Fruit fly (Drosophila melanogaster) whole organism, larva: ENCODE results near the gene CG10761.

ENCODE experiments used
- noc ChIP-seq: fragments of 200-800 bp; sonication (Bioruptor generic); optimal IDR thresholded peaks from 3 replicates; lab custom pipeline; 2019; ENCODE audit warnings: missing biosample characterization, mild to moderate bottlenecking, missing genetic modification characterization, moderate library complexity

CG10761 gene

dm6 chrX:8192191-8192590, 29.6 kb upstream of the CG10761 start:
- TF ChIP-seq noc (tag; lab: Kevin White, UChicago) = no peak

- TF ChIP-seq noc (tag; lab: Kevin White, UChicago) = no peak
Measured at dm6 chrX:8179858-8180257, 17.3 kb upstream of the CG10761 start.

dm6 chrX:8178989-8179388, 16.4 kb upstream of the CG10761 start:
- no peak for TF ChIP-seq noc (tag; lab: Kevin White, UChicago)

dm6 chrX:8178165-8178955, 15.8 kb upstream of the CG10761 start, which contains the start of gene sdt:
Gene sdt, plus strand, starts transcription at chrX:8178549.
- TF ChIP-seq noc (tag; lab: Kevin White, UChicago) = no peak

dm6 chrX:8177742-8178141, 15.2 kb upstream of the CG10761 start:
- no peak for TF ChIP-seq noc (tag; lab: Kevin White, UChicago)

- TF ChIP-seq noc (tag; lab: Kevin White, UChicago) = no peak
Measured at dm6 chrX:8177030-8177349, 14.4 kb upstream of the CG10761 start, which contains the start of gene slpr. Gene slpr, minus strand, starts transcription at chrX:8177185.

- TF ChIP-seq noc (tag; lab: Kevin White, UChicago) = no peak
Measured at dm6 chrX:8176291-8177029, 13.9 kb upstream of the CG10761 start.

- TF ChIP-seq noc (tag; lab: Kevin White, UChicago) = no peak
Measured at dm6 chrX:8170166-8170565, 7.6 kb upstream of the CG10761 start, which contains the start of gene CG2278. Gene CG2278, minus strand, starts transcription at chrX:8170266.

dm6 chrX:8165608-8166007, 3.0 kb upstream of the CG10761 start, which contains the start of gene Or7a:
Gene Or7a, minus strand, starts transcription at chrX:8165708.
- TF ChIP-seq noc (tag; lab: Kevin White, UChicago) = no peak

dm6 chrX:8163452-8163851, 860 bp upstream of the CG10761 start:
- TF ChIP-seq noc (tag; lab: Kevin White, UChicago) = no peak

- TF ChIP-seq noc (tag; lab: Kevin White, UChicago) = no peak
Measured at dm6 chrX:8159754-8160153, 2.8 kb downstream of the CG10761 start, which contains the start of gene CG15337. Gene CG15337, plus strand, starts transcription at chrX:8160054.

dm6 chrX:8158942-8159472, 3.6 kb downstream of the CG10761 start:
- TF ChIP-seq noc (tag; lab: Kevin White, UChicago) = no peak

dm6 chrX:8157294-8157693, 5.3 kb downstream of the CG10761 start, which contains the start of the genes Traf6 and GIIIspla2:
Gene Traf6, minus strand, starts transcription at chrX:8157386.
Gene GIIIspla2, plus strand, starts transcription at chrX:8157628.
- TF ChIP-seq noc (tag; lab: Kevin White, UChicago) = peak; percentile 78

- no peak for TF ChIP-seq noc (tag; lab: Kevin White, UChicago)
Measured at dm6 chrX:8152718-8153117, 9.9 kb downstream of the CG10761 start, which contains the start of gene CG18262. Gene CG18262, plus strand, starts transcription at chrX:8152948.

- TF ChIP-seq noc (tag; lab: Kevin White, UChicago) = no peak
Measured at dm6 chrX:8152077-8152476, 10.5 kb downstream of the CG10761 start, which contains the start of gene Gbeta5. Gene Gbeta5, minus strand, starts transcription at chrX:8152275.

- TF ChIP-seq noc (tag; lab: Kevin White, UChicago) = no peak
Measured at dm6 chrX:8148556-8148955, 14.0 kb downstream of the CG10761 start, which contains the start of gene CG10959. Gene CG10959, plus strand, starts transcription at chrX:8148783.
